Fruit fly (Drosophila melanogaster): ENCODE measurements around the gene CG4287.

Gene CG4287

DNA sequence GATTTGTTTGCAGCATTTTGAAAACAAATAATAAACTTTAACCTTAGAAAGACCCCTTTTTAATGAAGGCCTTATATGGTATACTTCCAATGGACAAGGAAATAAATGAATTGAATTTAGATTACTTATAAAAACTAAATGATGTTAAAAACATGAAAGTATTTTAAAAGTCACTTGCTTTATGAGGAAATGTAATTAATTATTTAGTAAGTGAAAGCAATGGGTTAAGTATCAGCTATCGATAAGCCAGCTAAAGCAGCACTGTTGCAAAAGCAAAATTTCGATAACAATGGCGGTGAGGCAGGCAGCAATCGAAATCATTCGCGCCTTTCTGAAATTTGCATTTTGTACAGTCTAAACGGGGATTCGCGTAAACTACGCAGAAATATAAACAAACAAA is 1.5 kb upstream of the CG4287 start, which contains the start of the genes CG32856 and Rbf2 (continued):
- TF ChIP-seq nerfin-1 (tag; optimal IDR thresholded peaks at IDR 0.05), result peak; percentile 75
- TF ChIP-seq CG12155 (GFP tag; optimal IDR thresholded peaks at IDR 0.05), result peak; percentile 88
- peak; percentile 64 for TF ChIP-seq run (tag; optimal IDR thresholded peaks at IDR 0.05)
- 0 out of 2 replicates have a peak, but pooled peaks have one; percentile 69 for TF ChIP-seq CG32767 (GFP tag; IDR thresholded peaks at IDR 0.05)
- peak; percentile 46 for TF ChIP-seq psq (GFP tag; optimal IDR thresholded peaks at IDR 0.05)
- TF ChIP-seq CG10274 (GFP tag; optimal IDR thresholded peaks at IDR 0.05), result no peak
- TF ChIP-seq H15 (GFP tag; IDR thresholded peaks at IDR 0.05), result no peak
- peak; percentile 82 for TF ChIP-seq CG30020 (tag; optimal IDR thresholded peaks at IDR 0.05)
- TF ChIP-seq CG12104 (GFP tag; optimal IDR thresholded peaks at IDR 0.05), result no peak
- peak; percentile 61 for TF ChIP-seq Elba2 (GFP tag; optimal IDR thresholded peaks at IDR 0.05)
- peak; percentile 67 to 89 for TF ChIP-seq Hr51 (GFP tag; optimal IDR thresholded peaks at IDR 0.05)
- peak; percentile 43 for TF ChIP-seq bigmax (GFP tag; optimal IDR thresholded peaks at IDR 0.05)
- TF ChIP-seq CG8944 (GFP tag; optimal IDR thresholded peaks at IDR 0.05), result peak; percentile 16
- TF ChIP-seq CG17361 (GFP tag; IDR thresholded peaks at IDR 0.05), result peak; percentile 65
- TF ChIP-seq CG7963 (GFP tag; IDR thresholded peaks at IDR 0.05; ENCODE audit: partially characterized antibody), result peak; percentile 90
- no peak for TF ChIP-seq stc (GFP tag; IDR thresholded peaks at IDR 0.05)
- no peak for TF ChIP-seq Dfd (GFP tag; optimal IDR thresholded peaks at IDR 0.05)
- TF ChIP-seq lola (GFP tag; optimal IDR thresholded peaks at IDR 0.05), result peak in 1 of 3 experiments; percentile 76
- peak; percentile 93 for TF ChIP-seq sens (GFP tag)
- no peak for TF ChIP-seq gsb (GFP tag; IDR thresholded peaks at IDR 0.05)
- no peak for TF ChIP-seq CG2678 (tag; optimal IDR thresholded peaks at IDR 0.05)
- TF ChIP-seq ind (GFP tag; optimal IDR thresholded peaks at IDR 0.05), result peak; percentile 65
- no peak for TF ChIP-seq CG6654 (GFP tag; optimal IDR thresholded peaks at IDR 0.05)
- peak; percentile 89 for TF ChIP-seq hb (GFP tag; IDR thresholded peaks at IDR 0.05; ENCODE audit: partially characterized antibody)
- TF ChIP-seq HLH54F (GFP tag; optimal IDR thresholded peaks at IDR 0.05), result peak; percentile 85
- peak; percentile 84 for TF ChIP-seq NfI (GFP tag; optimal IDR thresholded peaks at IDR 0.05)
- TF ChIP-seq Nf-YA (GFP tag; IDR thresholded peaks at IDR 0.05), result no peak
- peak; percentile 40; the same call in 1 of the 2 replicates for TF ChIP-seq Xrp1 (GFP tag; IDR thresholded peaks at IDR 0.05)
- no peak for TF ChIP-seq usp (GFP tag; optimal IDR thresholded peaks at IDR 0.05)
- no peak; the same call in 1 of the 2 replicates for TF ChIP-seq lmd (GFP tag; IDR thresholded peaks at IDR 0.05)
- TF ChIP-seq ewg (GFP tag; optimal IDR thresholded peaks at IDR 0.05), result peak; percentile 43
- no peak for TF ChIP-seq sens-2 (GFP tag; IDR thresholded peaks at IDR 0.05)
- peak; percentile 90 for TF ChIP-seq CG12659 (GFP tag; optimal IDR thresholded peaks at IDR 0.05)
- TF ChIP-seq CG10959 (GFP tag; IDR thresholded peaks at IDR 0.05), result no peak
- TF ChIP-seq CG14667 (GFP tag; IDR thresholded peaks at IDR 0.05), result no peak; the same call in 1 of the 2 replicates
- peak; percentile 71 for TF ChIP-seq Side (GFP tag; optimal IDR thresholded peaks at IDR 0.05)
- TF ChIP-seq Hey (tag; optimal IDR thresholded peaks at IDR 0.05), result no peak
- no peak for TF ChIP-seq CG17612 (GFP tag; IDR thresholded peaks at IDR 0.05)
- peak; percentile 41 for TF ChIP-seq CG2129 (GFP tag; IDR thresholded peaks at IDR 0.05; ENCODE audit: partially characterized antibody)
- no peak for TF ChIP-seq CG31224 (GFP tag; IDR thresholded peaks at IDR 0.05)
- TF ChIP-seq mld (GFP tag; IDR thresholded peaks at IDR 0.05; ENCODE audit: partially characterized antibody), result peak; percentile 87
- TF ChIP-seq CG7372 (GFP tag; IDR thresholded peaks at IDR 0.05), result no peak
- peak; percentile 75 for TF ChIP-seq CG34224 (GFP tag; IDR thresholded peaks at IDR 0.05; ENCODE audit: partially characterized antibody)
- no peak for TF ChIP-seq CG3407 (GFP tag; optimal IDR thresholded peaks at IDR 0.05)
- peak; percentile 37 for TF ChIP-seq CG10654 (GFP tag; optimal IDR thresholded peaks at IDR 0.05)
- peak; percentile 9 for TF ChIP-seq ems (GFP tag; optimal IDR thresholded peaks at IDR 0.05)
- peak; percentile 89 for TF ChIP-seq ato (GFP tag; IDR thresholded peaks at IDR 0.05; ENCODE audit: partially characterized antibody)
- TF ChIP-seq Blimp-1 (GFP tag; optimal IDR thresholded peaks at IDR 0.05), result peak; percentile 42
- TF ChIP-seq tx (GFP tag; optimal IDR thresholded peaks at IDR 0.05), result peak; percentile 64
- TF ChIP-seq crp (GFP tag; optimal IDR thresholded peaks at IDR 0.05), result peak in 1 of 2 experiments; percentile 69
